Fruit fly (Drosophila melanogaster): ENCODE measurements around the gene CG9377.

Gene CG9377

dm6 chr2L:13368940-13369339 is 7.6 kb upstream of the CG9377 start, which contains the start of gene CG31855 (continued):
- peak; percentile 85 for TF ChIP-seq Chrac-16 (GFP tag; optimal IDR thresholded peaks at IDR 0.05)
- peak; percentile 56 for TF ChIP-seq CG6813 (GFP tag; optimal IDR thresholded peaks at IDR 0.05)
- TF ChIP-seq CG12942 (GFP tag; optimal IDR thresholded peaks at IDR 0.05), result peak; percentile 82
- TF ChIP-seq br (optimal IDR thresholded peaks at IDR 0.05), result no peak
- peak; percentile 63 for TF ChIP-seq CG16815 (GFP tag; optimal IDR thresholded peaks at IDR 0.05)
- no peak for TF ChIP-seq Kr (GFP tag; optimal IDR thresholded peaks at IDR 0.05)
- peak; percentile 69 for TF ChIP-seq CG17912 (GFP tag; optimal IDR thresholded peaks at IDR 0.05)
- TF ChIP-seq sim (GFP tag; IDR thresholded peaks at IDR 0.05), result no peak
- peak; percentile 47 for TF ChIP-seq CG2875 (GFP tag; optimal IDR thresholded peaks at IDR 0.05)
- TF ChIP-seq Mad (GFP tag; optimal IDR thresholded peaks at IDR 0.05), result peak; percentile 76
- peak; percentile 22 for TF ChIP-seq CG3838 (GFP tag; optimal IDR thresholded peaks at IDR 0.05)
- TF ChIP-seq ham (GFP tag; IDR thresholded peaks at IDR 0.05), result peak; percentile 37; the same call in 1 of the 2 replicates
- TF ChIP-seq Bgb (GFP tag; IDR thresholded peaks at IDR 0.05; ENCODE audit: partially characterized antibody), result peak; percentile 49; the same call in 1 of the 2 replicates
- TF ChIP-seq NK7.1 (GFP tag; optimal IDR thresholded peaks at IDR 0.05), result no peak
- no peak for TF ChIP-seq CG14860 (GFP tag; IDR thresholded peaks at IDR 0.05; ENCODE audit: partially characterized antibody)
- peak; percentile 78 for TF ChIP-seq Dek (tag; optimal IDR thresholded peaks at IDR 0.05)
- TF ChIP-seq CG33213 (GFP tag; optimal IDR thresholded peaks at IDR 0.05), result peak; percentile 50
- TF ChIP-seq dati (GFP tag; IDR thresholded peaks at IDR 0.05), result no peak
- TF ChIP-seq CG11085 (GFP tag; IDR thresholded peaks at IDR 0.05), result peak; percentile 82
- TF ChIP-seq run (tag; optimal IDR thresholded peaks at IDR 0.05), result peak; percentile 41
- TF ChIP-seq sug (tag; optimal IDR thresholded peaks at IDR 0.05), result peak; percentile 81
- peak; percentile 83 for TF ChIP-seq tgo (GFP tag; IDR thresholded peaks at IDR 0.05)
- no peak; the same call in 1 of the 2 replicates for TF ChIP-seq wor (GFP tag; IDR thresholded peaks at IDR 0.05)
- peak; percentile 61 for TF ChIP-seq ATbp (GFP tag; optimal IDR thresholded peaks at IDR 0.05)
- peak; percentile 55 for TF ChIP-seq stwl (tag; optimal IDR thresholded peaks at IDR 0.05)
- TF ChIP-seq salm (tag; optimal IDR thresholded peaks at IDR 0.05), result peak; percentile 36
- TF ChIP-seq gsb (GFP tag; IDR thresholded peaks at IDR 0.05), result peak; percentile 52; the same call in 1 of the 2 replicates
- peak; percentile 49 for TF ChIP-seq CG3065 (GFP tag; optimal IDR thresholded peaks at IDR 0.05)
- TF ChIP-seq fd64A (GFP tag; optimal IDR thresholded peaks at IDR 0.05), result no peak
- TF ChIP-seq Myb (GFP tag; optimal IDR thresholded peaks at IDR 0.05), result peak; percentile 65
- TF ChIP-seq CG12659 (GFP tag; optimal IDR thresholded peaks at IDR 0.05), result peak; percentile 91
- no peak for TF ChIP-seq sima (GFP tag; optimal IDR thresholded peaks at IDR 0.05)
- TF ChIP-seq NFAT (GFP tag; IDR thresholded peaks at IDR 0.05), result peak; percentile 94
- TF ChIP-seq gro (GFP tag; optimal IDR thresholded peaks at IDR 0.05), result peak; percentile 91
- peak; percentile 40 for TF ChIP-seq corto (GFP tag; optimal IDR thresholded peaks at IDR 0.05)
- TF ChIP-seq CG15073 (GFP tag; optimal IDR thresholded peaks at IDR 0.05), result peak; percentile 6
- peak; percentile 23 for TF ChIP-seq en (GFP tag; optimal IDR thresholded peaks at IDR 0.05)
- TF ChIP-seq Six4 (GFP tag; optimal IDR thresholded peaks at IDR 0.05), result peak; percentile 68
- peak; percentile 60 for TF ChIP-seq ap (GFP tag; IDR thresholded peaks at IDR 0.05)
- no peak for TF ChIP-seq gt (GFP tag; IDR thresholded peaks at IDR 0.05)
- peak; percentile 64 for TF ChIP-seq CG15696 (tag; optimal IDR thresholded peaks at IDR 0.05)
- TF ChIP-seq CG10979 (tag; optimal IDR thresholded peaks at IDR 0.05), result peak; percentile 70
- peak; percentile 17 for TF ChIP-seq da (GFP tag; optimal IDR thresholded peaks at IDR 0.05)
- peak; percentile 85 for TF ChIP-seq Fer3 (tag; optimal IDR thresholded peaks at IDR 0.05)
- peak; percentile 77 for TF ChIP-seq CG4730 (GFP tag; IDR thresholded peaks at IDR 0.05)
- no peak for TF ChIP-seq danr (GFP tag; IDR thresholded peaks at IDR 0.05)
- TF ChIP-seq CG15601 (tag; optimal IDR thresholded peaks at IDR 0.05), result peak; percentile 73
- TF ChIP-seq sc (optimal IDR thresholded peaks at IDR 0.05), result no peak
- peak; percentile 49 for TF ChIP-seq sc (GFP tag; optimal IDR thresholded peaks at IDR 0.05)
- no peak for TF ChIP-seq abd-A (tag; optimal IDR thresholded peaks at IDR 0.05)
- TF ChIP-seq sr (GFP tag; IDR thresholded peaks at IDR 0.05), result peak; percentile 48; the same call in 2 of the 3 replicates
- TF ChIP-seq Adf1 (GFP tag; IDR thresholded peaks at IDR 0.05), result no peak; the same call in 1 of the 2 replicates

Data from whole organism, embryonic.